ENCODE assay signal across 1 fruit fly cellular context in genomic region chr3L:20313469-20313868, dm6.
A peak's percentile ranks its signal among the peaks of the same experiment; 100 is the strongest.
TF ChIP-seq lines count a peak whose summit lies in the region.

TSS of gene alphaSnap (plus strand) at chr3L:20313632.

TF ChIP-seq in whole organism, embryonic, 481 proteins besides CTCF, POLR2A, EP300 and RAD21 (continued from another document):
- TF ChIP-seq YL-1 (GFP tag; optimal IDR thresholded peaks at IDR 0.05; lab: Kevin White, UChicago) (peak; percentile 90), CG42726 (GFP tag; IDR thresholded peaks at IDR 0.05; lab: Robert Waterston, UW; ENCODE audit: partially characterized antibody) (peak; percentile 36; the same call in 1 of the 2 replicates), CG32532 (GFP tag; IDR thresholded peaks at IDR 0.05; lab: Robert Waterston, UW) (peak; percentile 15; the same call in 1 of the 2 replicates), CG33557 (GFP tag; optimal IDR thresholded peaks at IDR 0.05; lab: Kevin White, UChicago) (no peak), kah (GFP tag; optimal IDR thresholded peaks at IDR 0.05; lab: Kevin White, UChicago) (no peak), ranshi (GFP tag; IDR thresholded peaks at IDR 0.05; lab: Robert Waterston, UW) (no peak), bowl (GFP tag; IDR thresholded peaks at IDR 0.05; lab: Robert Waterston, UW) (no peak), CG8944 (GFP tag; optimal IDR thresholded peaks at IDR 0.05; lab: Kevin White, UChicago) (no peak), mld (GFP tag; IDR thresholded peaks at IDR 0.05; lab: Robert Waterston, UW; ENCODE audit: partially characterized antibody) (no peak), NK7.1 (GFP tag; optimal IDR thresholded peaks at IDR 0.05; lab: Kevin White, UChicago) (no peak), ci (GFP tag; IDR thresholded peaks at IDR 0.05; lab: Robert Waterston, UW) (peak; percentile 50; the same call in 1 of the 3 replicates), phol (tag; optimal IDR thresholded peaks at IDR 0.05; lab: Kevin White, UChicago) (peak; percentile 61), schlank (tag; optimal IDR thresholded peaks at IDR 0.05; lab: Kevin White, UChicago) (no peak), CG33213 (GFP tag; optimal IDR thresholded peaks at IDR 0.05; lab: Kevin White, UChicago) (peak; percentile 60), NfI (GFP tag; optimal IDR thresholded peaks at IDR 0.05; lab: Kevin White, UChicago) (peak; percentile 38), maf-S (GFP tag; optimal IDR thresholded peaks at IDR 0.05; lab: Kevin White, UChicago) (peak; percentile 14), CG16863 (GFP tag; optimal IDR thresholded peaks at IDR 0.05; lab: Kevin White, UChicago) (no peak), CG10209 (GFP tag; optimal IDR thresholded peaks at IDR 0.05; lab: Kevin White, UChicago) (peak; percentile 19), sc (optimal IDR thresholded peaks at IDR 0.05; lab: Kevin White, UChicago) (no peak), sc (GFP tag; optimal IDR thresholded peaks at IDR 0.05; lab: Kevin White, UChicago) (peak; percentile 37), CG14050 (GFP tag; IDR thresholded peaks at IDR 0.05; lab: Robert Waterston, UW) (no peak), wor (GFP tag; IDR thresholded peaks at IDR 0.05; lab: Robert Waterston, UW) (no peak), HLH3B (GFP tag; IDR thresholded peaks at IDR 0.05; lab: Robert Waterston, UW) (0 out of 2 replicates have a peak, but pooled peaks have one; percentile 21), CG13287 (GFP tag; IDR thresholded peaks at IDR 0.05; lab: Robert Waterston, UW; ENCODE audit: partially characterized antibody) (peak; percentile 37; the same call in 1 of the 2 replicates), CG6254 (GFP tag; optimal IDR thresholded peaks at IDR 0.05; lab: Kevin White, UChicago) (no peak), CG11504 (tag; optimal IDR thresholded peaks at IDR 0.05; lab: Kevin White, UChicago) (no peak), CG7786 (GFP tag; optimal IDR thresholded peaks at IDR 0.05; lab: Kevin White, UChicago) (peak; percentile 36), BEAF-32 (GFP tag; optimal IDR thresholded peaks at IDR 0.05; lab: Kevin White, UChicago) (peak; percentile 60), vvl (GFP tag; IDR thresholded peaks at IDR 0.05; lab: Robert Waterston, UW) (peak; percentile 67; the same call in 1 of the 2 replicates), H15 (GFP tag; IDR thresholded peaks at IDR 0.05; lab: Robert Waterston, UW) (0 out of 3 replicates have a peak, but pooled peaks have one; percentile 30), E2f2 (GFP tag; IDR thresholded peaks at IDR 0.05; lab: Robert Waterston, UW) (peak; percentile 83), Dll (GFP tag; IDR thresholded peaks at IDR 0.05; lab: Robert Waterston, UW; ENCODE audit: partially characterized antibody) (0 out of 4 replicates have a peak, but pooled peaks have one; percentile 25), CG1792 (GFP tag; optimal IDR thresholded peaks at IDR 0.05; lab: Kevin White, UChicago) (no peak), CG10147 (GFP tag; optimal IDR thresholded peaks at IDR 0.05; lab: Kevin White, UChicago) (no peak), CG9437 (GFP tag; optimal IDR thresholded peaks at IDR 0.05; lab: Kevin White, UChicago) (peak; percentile 7), Dp (GFP tag; optimal IDR thresholded peaks at IDR 0.05; lab: Kevin White, UChicago) (peak; percentile 78), ase (GFP tag; IDR thresholded peaks at IDR 0.05; lab: Robert Waterston, UW) (no peak), dan (GFP tag; IDR thresholded peaks at IDR 0.05; lab: Robert Waterston, UW) (no peak), Tbp (GFP tag; optimal IDR thresholded peaks at IDR 0.05; lab: Kevin White, UChicago) (no peak), CG10366 (GFP tag; IDR thresholded peaks at IDR 0.05; lab: Robert Waterston, UW) (0 out of 2 replicates have a peak, but pooled peaks have one; percentile 15), nmo (GFP tag; optimal IDR thresholded peaks at IDR 0.05; lab: Kevin White, UChicago) (peak; percentile 51), zfh1 (GFP tag; IDR thresholded peaks at IDR 0.05; lab: Robert Waterston, UW) (0 out of 3 replicates have a peak, but pooled peaks have one; percentile 9), CG10979 (tag; optimal IDR thresholded peaks at IDR 0.05; lab: Kevin White, UChicago) (peak; percentile 9), Bdp1 (GFP tag; optimal IDR thresholded peaks at IDR 0.05; lab: Kevin White, UChicago) (peak; percentile 6), Hmr (GFP tag; optimal IDR thresholded peaks at IDR 0.05; lab: Kevin White, UChicago) (peak; percentile 57), amos (GFP tag; IDR thresholded peaks at IDR 0.05; lab: Robert Waterston, UW; ENCODE audit: partially characterized antibody) (peak; percentile 44), fu2 (GFP tag; optimal IDR thresholded peaks at IDR 0.05; lab: Kevin White, UChicago) (peak; percentile 34), CG15514 (GFP tag; optimal IDR thresholded peaks at IDR 0.05; lab: Kevin White, UChicago) (peak; percentile 74), CG17186 (GFP tag; optimal IDR thresholded peaks at IDR 0.05; lab: Kevin White, UChicago) (peak; percentile 61), PHDP (tag; optimal IDR thresholded peaks at IDR 0.05; lab: Kevin White, UChicago) (peak; percentile 33), Rx (GFP tag; IDR thresholded peaks at IDR 0.05; lab: Robert Waterston, UW) (no peak), CG13424 (tag; optimal IDR thresholded peaks at IDR 0.05; lab: Kevin White, UChicago) (peak; percentile 11), pho (GFP tag; optimal IDR thresholded peaks at IDR 0.05; lab: Kevin White, UChicago) (peak; percentile 51), CG34422 (GFP tag; IDR thresholded peaks at IDR 0.05; lab: Robert Waterston, UW) (peak; percentile 32; the same call in 1 of the 3 replicates), twi (tag; optimal IDR thresholded peaks at IDR 0.05; lab: Kevin White, UChicago) (peak; percentile 19), Ets97D (GFP tag; optimal IDR thresholded peaks at IDR 0.05; lab: Kevin White, UChicago) (peak; percentile 56), btn (GFP tag; optimal IDR thresholded peaks at IDR 0.05; lab: Kevin White, UChicago) (no peak), lilli (GFP tag; optimal IDR thresholded peaks at IDR 0.05; lab: Kevin White, UChicago) (peak; percentile 38), gfzf (GFP tag; optimal IDR thresholded peaks at IDR 0.05; lab: Kevin White, UChicago) (peak; percentile 85), tx (GFP tag; optimal IDR thresholded peaks at IDR 0.05; lab: Kevin White, UChicago) (peak; percentile 13), prd (optimal IDR thresholded peaks at IDR 0.05; lab: Kevin White, UChicago) (no peak), prd (GFP tag; IDR thresholded peaks at IDR 0.05; lab: Robert Waterston, UW) (no peak), CG8290 (GFP tag; optimal IDR thresholded peaks at IDR 0.05; lab: Kevin White, UChicago) (no peak), CG8290 (tag; optimal IDR thresholded peaks at IDR 0.05; lab: Kevin White, UChicago) (peak in 1 of 2 experiments; percentile 73), kay (GFP tag; optimal IDR thresholded peaks at IDR 0.05; lab: Kevin White, UChicago) (peak; percentile 76), CG11085 (GFP tag; IDR thresholded peaks at IDR 0.05; lab: Robert Waterston, UW) (no peak), CG10267 (tag; optimal IDR thresholded peaks at IDR 0.05; lab: Kevin White, UChicago) (peak; percentile 98), Hr3 (GFP tag; optimal IDR thresholded peaks at IDR 0.05; lab: Kevin White, UChicago) (peak; percentile 8), insv (GFP tag; optimal IDR thresholded peaks at IDR 0.05; lab: Kevin White, UChicago) (peak in 1 of 2 experiments; percentile 49), ems (GFP tag; optimal IDR thresholded peaks at IDR 0.05; lab: Kevin White, UChicago) (peak; percentile 26), tll (GFP tag; optimal IDR thresholded peaks at IDR 0.05; lab: Kevin White, UChicago) (peak in 1 of 2 experiments; percentile 41)
